Fruit fly (Drosophila melanogaster): ENCODE measurements around the gene ari-1.

- TF ChIP-seq CG12768 (GFP tag; optimal IDR thresholded peaks at IDR 0.05) (no peak), bab1 (GFP tag; optimal IDR thresholded peaks at IDR 0.05) (no peak), toe (GFP tag; optimal IDR thresholded peaks at IDR 0.05) (peak; percentile 15), CG5204 (GFP tag; optimal IDR thresholded peaks at IDR 0.05) (no peak), cnc (optimal IDR thresholded peaks at IDR 0.05) (no peak), Mnt (GFP tag; optimal IDR thresholded peaks at IDR 0.05) (no peak), Hr96 (GFP tag; optimal IDR thresholded peaks at IDR 0.05) (peak; percentile 15), tj (GFP tag; optimal IDR thresholded peaks at IDR 0.05) (no peak), CG14711 (tag; optimal IDR thresholded peaks at IDR 0.05) (no peak), kay (GFP tag; ENCODE audit: borderline replicate concordance) (no peak), CG7045 (GFP tag; optimal IDR thresholded peaks at IDR 0.05) (no peak), Clk (GFP tag; optimal IDR thresholded peaks at IDR 0.05) (no peak), ovo (GFP tag; optimal IDR thresholded peaks at IDR 0.05) (no peak)
Measured at dm6 chrX:18101778-18102177, 35.8 kb downstream of the ari-1 start, which contains the start of gene Taf8.
